Worm (Caenorhabditis elegans): Measurements from ENCODE around the gene Y97E10AR.6.

- TF ChIP-seq egl-18 (GFP tag; IDR thresholded peaks at IDR 0.05), result no peak
- TF ChIP-seq madf-8 (GFP tag; conservative IDR thresholded peaks at IDR 0.05), result no peak
- TF ChIP-seq ceh-100 (GFP tag; IDR thresholded peaks at IDR 0.05), result no peak
- no peak for TF ChIP-seq tlf-1 (GFP tag; optimal IDR thresholded peaks at IDR 0.05)
- TF ChIP-seq snpc-3.4 (tag; optimal IDR thresholded peaks at IDR 0.05), result no peak
- no peak for TF ChIP-seq ama-1 (optimal IDR thresholded peaks at IDR 0.05)
- no peak for TF ChIP-seq ama-1 (GFP tag; optimal IDR thresholded peaks at IDR 0.05)
- no peak for TF ChIP-seq D2030.7 (GFP tag; IDR thresholded peaks at IDR 0.05)
- no peak for TF ChIP-seq unc-130 (GFP tag; optimal IDR thresholded peaks at IDR 0.05)
- no peak for TF ChIP-seq B0261.1 (tag; optimal IDR thresholded peaks at IDR 0.05)
- TF ChIP-seq ZK185.1 (tag; optimal IDR thresholded peaks at IDR 0.05; ENCODE audit: poor library complexity, severe bottlenecking), result no peak
- no peak for TF ChIP-seq lin-54 (GFP tag; optimal IDR thresholded peaks at IDR 0.05)
- no peak for TF ChIP-seq aptf-3 (GFP tag; IDR thresholded peaks at IDR 0.05)
- no peak for TF ChIP-seq ztf-3 (GFP tag; optimal IDR thresholded peaks at IDR 0.05)
- no peak for TF ChIP-seq bed-2 (GFP tag; IDR thresholded peaks at IDR 0.05)
Observed at ce11 chrV:8026343-8026742, 12.6 kb upstream of the Y97E10AR.6 start, which contains the start of gene F43H9.4.

Data from whole organism, young adult.